Fruit fly (Drosophila melanogaster) whole organism, embryonic: ENCODE measurements around the gene Lamtor4.
A peak's percentile ranks its signal among the peaks of the same experiment; 100 is the strongest.

Source experiments
- Aef1 ChIP-seq: fragments of 200-800 bp; sonication (Bioruptor generic); IDR thresholded peaks from 3 replicates; pipeline ENCODE4 v1.3.6; 2022; ENCODE audit warnings: missing biosample characterization, missing genetic modification characterization
- CG10431 ChIP-seq: fragments of 200-800 bp; sonication (Bioruptor generic); optimal IDR thresholded peaks from 3 replicates; lab custom pipeline; 2018; ENCODE audit warnings: missing biosample characterization, mild to moderate bottlenecking, missing genetic modification characterization
- CG11085 ChIP-seq: fragments of 200-800 bp; sonication (Bioruptor generic); IDR thresholded peaks from 2 replicates; pipeline ENCODE4 v1.3.6; 2022; ENCODE audit warnings: missing biosample characterization, missing genetic modification characterization
- CG11696 ChIP-seq: fragments of 200-800 bp; sonication (Bioruptor generic); IDR thresholded peaks from 2 replicates; pipeline ENCODE4 v1.3.6; 2022; ENCODE audit warnings: missing biosample characterization, missing genetic modification characterization
- CG11723 ChIP-seq: fragments of 200-800 bp; sonication (Bioruptor generic); optimal IDR thresholded peaks from 2 replicates; lab custom pipeline; 2017; ENCODE audit warnings: missing biosample characterization, mild to moderate bottlenecking, missing genetic modification characterization
- CG12769 ChIP-seq: fragments of 200-800 bp; sonication (Bioruptor generic); optimal IDR thresholded peaks from 2 replicates; lab custom pipeline; 2019; ENCODE audit warnings: missing biosample characterization, mild to moderate bottlenecking, missing genetic modification characterization, moderate library complexity
- CG13624 ChIP-seq: fragments of 200-800 bp; sonication (Bioruptor generic); optimal IDR thresholded peaks from 2 replicates; lab custom pipeline; 2016; ENCODE audit warnings: missing biosample characterization, missing genetic modification characterization
- CG1647 ChIP-seq: fragments of 200-800 bp; sonication (Bioruptor generic); optimal IDR thresholded peaks from 3 replicates; lab custom pipeline; 2016; ENCODE audit warnings: missing biosample characterization, missing genetic modification characterization
- CG18262 ChIP-seq: fragments of 200-800 bp; optimal IDR thresholded peaks from 3 replicates; lab custom pipeline; 2019; ENCODE audit warnings: missing biosample characterization, mild to moderate bottlenecking, missing genetic modification characterization, moderate library complexity
- CG2129 ChIP-seq: fragments of 200-800 bp; sonication (Bioruptor generic); IDR thresholded peaks from 2 replicates; pipeline ENCODE4 v1.3.6; 2022; ENCODE audit warnings: missing biosample characterization, missing genetic modification characterization; ENCODE audit not compliant: partially characterized antibody
- CG2712 ChIP-seq: fragments of 200-800 bp; optimal IDR thresholded peaks from 3 replicates; lab custom pipeline; 2019; ENCODE audit warnings: missing biosample characterization, mild to moderate bottlenecking, missing genetic modification characterization, moderate library complexity
- CG3726 ChIP-seq: fragments of 200-800 bp; sonication (Bioruptor generic); IDR thresholded peaks from 3 replicates; pipeline ENCODE4, ENCODE4 v1.3.6; 2022; ENCODE audit warnings: missing biosample characterization, missing genetic modification characterization
- CG6254 ChIP-seq: fragments of 200-800 bp; sonication (Bioruptor generic); optimal IDR thresholded peaks from 3 replicates; lab custom pipeline; 2017; ENCODE audit warnings: mild to moderate bottlenecking, missing biosample characterization, missing genetic modification reagents, missing genetic modification characterization
- CG6854 ChIP-seq: fragments of 200-800 bp; sonication (Bioruptor generic); optimal IDR thresholded peaks from 3 replicates; lab custom pipeline; 2017; ENCODE audit warnings: missing biosample characterization, mild to moderate bottlenecking, missing genetic modification characterization
- CG7928 ChIP-seq: fragments of 200-800 bp; sonication (Bioruptor generic); optimal IDR thresholded peaks from 2 replicates; lab custom pipeline; 2017; ENCODE audit warnings: missing biosample characterization, mild to moderate bottlenecking, missing genetic modification characterization
- CTCF ChIP-seq: fragments of 200-800 bp; sonication (Bioruptor generic); optimal IDR thresholded peaks from 2 replicates; lab custom pipeline; 2017; ENCODE audit warnings: missing biosample characterization, mild to moderate bottlenecking, missing genetic modification characterization, moderate library complexity
- Gsc ChIP-seq: fragments of 200-800 bp; sonication (Bioruptor generic); IDR thresholded peaks from 2 replicates; pipeline ENCODE4 v1.3.6; 2022; ENCODE audit warnings: missing biosample characterization, missing genetic modification characterization
- Hey ChIP-seq: fragments of 200-800 bp; sonication (Bioruptor generic); optimal IDR thresholded peaks from 3 replicates; lab custom pipeline; 2018; ENCODE audit warnings: missing biosample characterization, mild to moderate bottlenecking, missing genetic modification characterization
- Lpt ChIP-seq: fragments of >200 bp; optimal IDR thresholded peaks from 2 replicates; lab custom pipeline; 2018; ENCODE audit warnings: missing biosample characterization, missing genetic modification characterization
- MESR4 ChIP-seq: fragments of 200-800 bp; sonication (Bioruptor generic); optimal IDR thresholded peaks from 2 replicates; lab custom pipeline; 2018; ENCODE audit warnings: missing biosample characterization, mild to moderate bottlenecking, missing genetic modification characterization, moderate library complexity
- Max ChIP-seq: fragments of 200-800 bp; sonication (Bioruptor generic); optimal IDR thresholded peaks from 2 replicates; lab custom pipeline; 2016; ENCODE audit warnings: missing biosample characterization, mild to moderate bottlenecking, missing genetic modification characterization
- Pdp1 ChIP-seq, 2 experiments: fragments of 200-800 bp; sonication (Bioruptor generic); optimal IDR thresholded peaks; 3 replicates each; lab custom pipeline; 2016; ENCODE audit warnings: missing biosample characterization in 2 of 2, missing genetic modification characterization in 2 of 2, mild to moderate bottlenecking in 1 of 2, moderate library complexity in 1 of 2
- Spps ChIP-seq: fragments of 200-800 bp; sonication (Bioruptor generic); optimal IDR thresholded peaks from 2 replicates; lab custom pipeline; 2018; ENCODE audit warnings: missing biosample characterization, mild to moderate bottlenecking, missing genetic modification characterization
- Sry-β ChIP-seq: fragments of 200-800 bp; sonication (Bioruptor generic); optimal IDR thresholded peaks from 2 replicates; lab custom pipeline; 2018; ENCODE audit warnings: missing biosample characterization, mild to moderate bottlenecking, missing genetic modification characterization, moderate library complexity
- Stat92E ChIP-seq, 3 experiments: fragments of >200 bp in 2 of 3; fragments of 200-800 bp in 1 of 3; sonication (Bioruptor generic) in 1 of 3; optimal IDR thresholded peaks; 2 replicates each; lab custom pipeline; 2017 to 2019; ENCODE audit warnings: missing biosample characterization in 3 of 3, missing genetic modification characterization in 3 of 3, mild to moderate bottlenecking in 1 of 3, moderate library complexity in 1 of 3
- TFAM ChIP-seq: fragments of 200-800 bp; sonication (Bioruptor generic); optimal IDR thresholded peaks from 2 replicates; lab custom pipeline; 2017; ENCODE audit warnings: missing biosample characterization, missing genetic modification characterization, inconsistent platforms
- ac ChIP-seq: fragments of 200-800 bp; sonication (Bioruptor generic); optimal IDR thresholded peaks from 3 replicates; lab custom pipeline; 2017; ENCODE audit warnings: missing biosample characterization, mild to moderate bottlenecking, missing genetic modification characterization
- al ChIP-seq: fragments of 200-800 bp; sonication (Bioruptor generic); IDR thresholded peaks from 2 replicates; pipeline ENCODE4 v1.3.6; 2022; ENCODE audit warnings: missing biosample characterization, missing genetic modification characterization
- bigmax ChIP-seq: fragments of 200-800 bp; sonication (Bioruptor generic); optimal IDR thresholded peaks from 2 replicates; lab custom pipeline; 2018; ENCODE audit warnings: missing biosample characterization, mild to moderate bottlenecking, missing genetic modification characterization
- cato ChIP-seq: fragments of 200-800 bp; sonication (Bioruptor generic); optimal IDR thresholded peaks from 2 replicates; lab custom pipeline; 2016; ENCODE audit warnings: missing biosample characterization, missing genetic modification characterization, borderline replicate concordance
- chm ChIP-seq: fragments of 200-800 bp; sonication (Bioruptor generic); IDR thresholded peaks from 2 replicates; pipeline ENCODE4 v1.3.6; 2022; ENCODE audit warnings: missing biosample characterization, missing genetic modification characterization
- dmrt11E ChIP-seq: fragments of 200-800 bp; sonication (Bioruptor generic); optimal IDR thresholded peaks from 3 replicates; lab custom pipeline; 2018; ENCODE audit warnings: missing biosample characterization, mild to moderate bottlenecking, missing genetic modification characterization, moderate library complexity
- dmrt99B ChIP-seq: fragments of 200-800 bp; sonication (Bioruptor generic); optimal IDR thresholded peaks from 2 replicates; lab custom pipeline; 2018; ENCODE audit warnings: missing biosample characterization, mild to moderate bottlenecking, missing genetic modification characterization, moderate library complexity
- eyg ChIP-seq: fragments of 200-800 bp; sonication (Bioruptor generic); optimal IDR thresholded peaks from 3 replicates; lab custom pipeline; 2016; ENCODE audit warnings: missing biosample characterization, missing genetic modification characterization
- grn ChIP-seq: fragments of 200-800 bp; sonication (Bioruptor generic); optimal IDR thresholded peaks from 3 replicates; lab custom pipeline; 2017; ENCODE audit warnings: missing biosample characterization, missing genetic modification characterization
- ham ChIP-seq: fragments of 200-800 bp; sonication (Bioruptor generic); IDR thresholded peaks from 2 replicates; pipeline ENCODE4 v1.3.6; 2022; ENCODE audit warnings: missing biosample characterization, missing genetic modification characterization
- hkb ChIP-seq, 2 experiments: fragments of 200-800 bp in 1 of 2; fragments of >200 bp in 1 of 2; sonication (Bioruptor generic) in 1 of 2; IDR thresholded peaks in 1 of 2; optimal IDR thresholded peaks in 1 of 2; 2 replicates each; pipeline versions ENCODE4 v1.3.6 to Lab custom; 2017 to 2022; ENCODE audit warnings: missing biosample characterization in 1 of 2, missing genetic modification characterization in 1 of 2
- ind ChIP-seq: fragments of 200-800 bp; sonication (Bioruptor generic); optimal IDR thresholded peaks from 3 replicates; lab custom pipeline; 2016; ENCODE audit warnings: missing biosample characterization, missing genetic modification characterization
- insv ChIP-seq, 2 experiments: fragments of 200-800 bp; sonication (Bioruptor generic); optimal IDR thresholded peaks; 3 replicates each; lab custom pipeline; 2016 to 2018; ENCODE audit warnings: missing biosample characterization in 2 of 2, missing genetic modification characterization in 2 of 2
- mirr ChIP-seq: fragments of 200-800 bp; sonication (Bioruptor generic); optimal IDR thresholded peaks from 3 replicates; lab custom pipeline; 2018; ENCODE audit warnings: missing biosample characterization, mild to moderate bottlenecking, missing genetic modification characterization
- peb ChIP-seq: fragments of 200-800 bp; sonication (Bioruptor generic); IDR thresholded peaks from 2 replicates; pipeline ENCODE4 v1.3.6; 2022; ENCODE audit warnings: missing biosample characterization, missing genetic modification characterization
- phol ChIP-seq: fragments of 200-800 bp; sonication (Bioruptor generic); optimal IDR thresholded peaks from 3 replicates; lab custom pipeline; 2018; ENCODE audit warnings: missing biosample characterization, mild to moderate bottlenecking, missing genetic modification characterization, moderate library complexity
- rib ChIP-seq: fragments of 200-800 bp; sonication (Bioruptor generic); IDR thresholded peaks from 2 replicates; pipeline ENCODE4 v1.3.6; 2022; ENCODE audit warnings: missing biosample characterization, missing genetic modification characterization
- row ChIP-seq: fragments of 200-800 bp; sonication (Bioruptor generic); IDR thresholded peaks from 3 replicates; pipeline ENCODE4 v1.3.6; 2022; ENCODE audit warnings: missing biosample characterization, missing genetic modification characterization
- sc ChIP-seq, 3 experiments: fragments of >200 bp in 2 of 3; fragments of 200-800 bp in 1 of 3; sonication (Bioruptor generic) in 1 of 3; optimal IDR thresholded peaks; 2 replicates in 2 of 3; 3 replicates in 1 of 3; lab custom pipeline; 2017; ENCODE audit warnings: mild to moderate bottlenecking in 1 of 3, missing biosample characterization in 1 of 3, missing genetic modification characterization in 1 of 3, missing genetic modification reagents in 1 of 3
- scrt ChIP-seq: fragments of 200-800 bp; sonication (Bioruptor generic); optimal IDR thresholded peaks from 2 replicates; lab custom pipeline; 2018; ENCODE audit warnings: missing biosample characterization, mild to moderate bottlenecking, missing genetic modification characterization, moderate library complexity
- tin ChIP-seq: fragments of 200-800 bp; sonication (Bioruptor generic); optimal IDR thresholded peaks from 3 replicates; lab custom pipeline; 2016; ENCODE audit warnings: missing biosample characterization, missing genetic modification characterization
- trh ChIP-seq: fragments of 200-800 bp; sonication (Bioruptor generic); optimal IDR thresholded peaks from 2 replicates; lab custom pipeline; 2016; ENCODE audit warnings: missing biosample characterization, missing genetic modification characterization
- wdn ChIP-seq: fragments of 200-800 bp; sonication (Bioruptor generic); IDR thresholded peaks from 2 replicates; pipeline ENCODE4 v1.3.6; 2022; ENCODE audit warnings: missing biosample characterization, missing genetic modification characterization

Gene Lamtor4

dm6 chr3L:3902491-3903198 lies 5.9 kb downstream of the Lamtor4 start, which contains the start of gene Ubi-p63E (continued):
- TF ChIP-seq CG1647 (GFP tag; lab: Kevin White, UChicago) (peak; percentile 63), CG2129 (GFP tag; lab: Robert Waterston, UW) (no peak), row (no peak), insv (GFP tag; optimal IDR thresholded peaks at IDR 0.05; lab: Kevin White, UChicago) (peak in 1 of 2 experiments; percentile 35), CG18262 (tag; lab: Kevin White, UChicago) (peak; percentile 69), tin (peak; percentile 58), bigmax (GFP tag; lab: Kevin White, UChicago) (peak; percentile 21), wdn (no peak), Hey (tag; lab: Kevin White, UChicago) (no peak), ind (GFP tag; lab: Kevin White, UChicago) (peak; percentile 73), ham (GFP tag; lab: Robert Waterston, UW) (no peak), Gsc (no peak), CG12769 (peak; percentile 35), CG2712 (peak; percentile 60), al (GFP tag; lab: Robert Waterston, UW) (no peak), cato (GFP tag; lab: Kevin White, UChicago) (peak; percentile 34), CG11696 (no peak), MESR4 (GFP tag; lab: Kevin White, UChicago) (peak; percentile 70), CG3726 (GFP tag; lab: Robert Waterston, UW) (no peak), rib (GFP tag; lab: Robert Waterston, UW) (no peak), CG10431 (GFP tag; lab: Kevin White, UChicago) (peak; percentile 50), chm (GFP tag; lab: Robert Waterston, UW) (no peak), grn (GFP tag; lab: Kevin White, UChicago) (no peak), hkb (optimal IDR thresholded peaks at IDR 0.05; lab: Kevin White, UChicago) (no peak), hkb (GFP tag; IDR thresholded peaks at IDR 0.05; lab: Robert Waterston, UW) (no peak), CTCF (no peak), Spps (tag; lab: Kevin White, UChicago) (no peak), CG11723 (GFP tag; lab: Kevin White, UChicago) (peak; percentile 31), Max (GFP tag; lab: Kevin White, UChicago) (peak; percentile 29), Pdp1 (GFP tag; optimal IDR thresholded peaks at IDR 0.05; lab: Kevin White, UChicago) (peak; percentile 76 to 86), phol (tag; lab: Kevin White, UChicago) (peak; percentile 47), CG6854 (GFP tag; lab: Kevin White, UChicago) (no peak), CG7928 (GFP tag; lab: Kevin White, UChicago) (no peak), dmrt99B (tag; lab: Kevin White, UChicago) (peak; percentile 64), Stat92E (GFP tag; optimal IDR thresholded peaks at IDR 0.05; lab: Kevin White, UChicago) (peak in 1 of 3 experiments; percentile 50), CG6254 (GFP tag; lab: Kevin White, UChicago) (no peak), eyg (peak; percentile 61), sc (optimal IDR thresholded peaks at IDR 0.05; lab: Kevin White, UChicago) (no peak), sc (GFP tag; optimal IDR thresholded peaks at IDR 0.05; lab: Kevin White, UChicago) (peak; percentile 44), TFAM (GFP tag; lab: Kevin White, UChicago) (no peak), trh (GFP tag; lab: Kevin White, UChicago) (no peak), ac (GFP tag; lab: Kevin White, UChicago) (no peak), mirr (peak; percentile 44), peb (no peak), Aef1 (GFP tag; lab: Robert Waterston, UW) (no peak), Lpt (GFP tag; lab: Kevin White, UChicago) (no peak), Sry-β (GFP tag; lab: Kevin White, UChicago) (no peak), CG13624 (GFP tag; lab: Kevin White, UChicago) (peak; percentile 56), dmrt11E (tag; lab: Kevin White, UChicago) (peak; percentile 65), CG11085 (no peak), scrt (peak; percentile 43)
